Worm (Caenorhabditis elegans) whole organism, young adult: ENCODE results near the gene hpo-15.

ENCODE experiments used
- B0019.2 ChIP-seq: fragments of 200-800 bp; sonication (Bioruptor generic); conservative IDR thresholded peaks from 2 replicates; pipeline ENCODE4 v1.3.6; 2022; ENCODE audit warnings: missing genetic modification reagents, missing genetic modification characterization, missing compliant biosample characterization
- C17E4.6 ChIP-seq: fragments of 200-800 bp; sonication (Bioruptor generic); IDR thresholded peaks from 2 replicates; pipeline ENCODE4 v1.3.6; 2022; ENCODE audit warnings: missing genetic modification reagents, missing genetic modification characterization, missing compliant biosample characterization
- D2030.7 ChIP-seq: fragments of 200-800 bp; sonication (Bioruptor generic); IDR thresholded peaks from 2 replicates; pipeline ENCODE4 v1.3.6; 2022; ENCODE audit warnings: missing genetic modification reagents, missing genetic modification characterization, missing compliant biosample characterization
- F23B12.7 ChIP-seq: sonication (generic microtip); optimal IDR thresholded peaks from 2 replicates; lab custom pipeline; 2017; ENCODE audit warnings: missing genetic modification characterization, mild to moderate bottlenecking, missing compliant biosample characterization, antibody characterized with exemption, moderate library complexity; ENCODE audit not compliant: insufficient read depth
- F49E8.2 ChIP-seq: sonication (generic microtip); optimal IDR thresholded peaks from 3 replicates; lab custom pipeline; 2017; ENCODE audit warnings: missing genetic modification characterization, mild to moderate bottlenecking, missing compliant biosample characterization, antibody characterized with exemption, moderate library complexity; ENCODE audit not compliant: insufficient read depth
- F57A8.1 ChIP-seq: fragments of 200-800 bp; sonication (Bioruptor generic); optimal IDR thresholded peaks from 2 replicates; lab custom pipeline; 2018; ENCODE audit warnings: mild to moderate bottlenecking, missing genetic modification characterization, moderate library complexity, missing compliant biosample characterization
- K11D2.4 ChIP-seq: fragments of 200-800 bp; sonication (Bioruptor generic); IDR thresholded peaks from 2 replicates; pipeline ENCODE4 v1.3.6; 2022; ENCODE audit warnings: missing genetic modification reagents, missing genetic modification characterization, missing compliant biosample characterization
- Y95B8A.8 ChIP-seq: fragments of 200-800 bp; sonication (Bioruptor generic); IDR thresholded peaks from 2 replicates; pipeline ENCODE4 v1.3.6; 2022; ENCODE audit warnings: missing genetic modification reagents, missing genetic modification characterization, missing compliant biosample characterization
- atf-7 ChIP-seq: sonication (generic microtip); optimal IDR thresholded peaks from 2 replicates; lab custom pipeline; 2017; ENCODE audit warnings: mild to moderate bottlenecking, missing genetic modification characterization, missing compliant biosample characterization
- athp-1 ChIP-seq: sonication (generic microtip); optimal IDR thresholded peaks from 2 replicates; lab custom pipeline; 2017; ENCODE audit warnings: mild to moderate bottlenecking, missing genetic modification characterization, missing compliant biosample characterization
- attf-3 ChIP-seq: fragments of 200-800 bp; sonication (Bioruptor generic); conservative IDR thresholded peaks from 2 replicates; pipeline ENCODE4 v1.3.6; 2022; ENCODE audit warnings: missing genetic modification reagents, missing genetic modification characterization, missing compliant biosample characterization
- attf-5 ChIP-seq: fragments of 200-800 bp; sonication (Bioruptor generic); optimal IDR thresholded peaks from 2 replicates; lab custom pipeline; 2018; ENCODE audit warnings: mild to moderate bottlenecking, missing genetic modification characterization, missing compliant biosample characterization
- bed-1 ChIP-seq: fragments of 200-800 bp; sonication (Bioruptor generic); IDR thresholded peaks from 2 replicates; pipeline ENCODE4 v1.3.6; 2022; ENCODE audit warnings: missing genetic modification reagents, missing genetic modification characterization, missing compliant biosample characterization
- cebp-2 ChIP-seq: fragments of 200-800 bp; sonication (Bioruptor generic); IDR thresholded peaks from 2 replicates; pipeline ENCODE4 v1.3.6; 2022; ENCODE audit warnings: missing genetic modification characterization, missing compliant biosample characterization
- ceh-91 ChIP-seq: fragments of 200-800 bp; sonication (Bioruptor generic); IDR thresholded peaks from 2 replicates; pipeline ENCODE4 v1.3.6; 2022; ENCODE audit warnings: missing genetic modification reagents, missing genetic modification characterization, missing compliant biosample characterization
- chd-7 ChIP-seq: sonication (generic microtip); optimal IDR thresholded peaks from 2 replicates; lab custom pipeline; 2016; ENCODE audit warnings: mild to moderate bottlenecking, missing genetic modification characterization, moderate library complexity, missing compliant biosample characterization
- die-1 ChIP-seq: sonication (generic microtip); optimal IDR thresholded peaks from 2 replicates; lab custom pipeline; 2016; ENCODE audit warnings: missing genotype, mild to moderate bottlenecking, missing genetic modification characterization, missing compliant biosample characterization
- dox-1 ChIP-seq: fragments of 200-800 bp; sonication (Bioruptor generic); IDR thresholded peaks from 2 replicates; pipeline ENCODE4 v1.3.6; 2022; ENCODE audit warnings: missing genetic modification reagents, missing genetic modification characterization, missing compliant biosample characterization
- efl-1 ChIP-seq: fragments of 150-350 bp; optimal IDR thresholded peaks from 2 replicates; lab custom pipeline; 2014; ENCODE audit warnings: missing biosample characterization, missing genetic modification reagents, missing genetic modification characterization
- egrh-3 ChIP-seq: fragments of 200-800 bp; sonication (Bioruptor generic); IDR thresholded peaks from 2 replicates; pipeline ENCODE4 v1.3.6; 2022; ENCODE audit warnings: missing genetic modification reagents, missing genetic modification characterization, missing compliant biosample characterization
- ekl-4 ChIP-seq: fragments of 200-800 bp; sonication (Bioruptor generic); IDR thresholded peaks from 2 replicates; pipeline ENCODE4 v1.3.6; 2022; ENCODE audit warnings: missing genetic modification reagents, missing genetic modification characterization, missing compliant biosample characterization
- ets-4 ChIP-seq: fragments of 200-800 bp; sonication (Bioruptor generic); optimal IDR thresholded peaks from 2 replicates; lab custom pipeline; 2018; ENCODE audit warnings: mild to moderate bottlenecking, missing genetic modification characterization, missing compliant biosample characterization
- fkh-3 ChIP-seq: sonication (generic microtip); optimal IDR thresholded peaks from 2 replicates; lab custom pipeline; 2016; ENCODE audit warnings: mild to moderate bottlenecking, missing genetic modification characterization, missing compliant biosample characterization
- lin-35 ChIP-seq, 3 experiments: fragments of 150-350 bp in 2 of 3; sonication (generic microtip) in 1 of 3; optimal IDR thresholded peaks; 2 replicates each; lab custom pipeline; 2014 to 2018; ENCODE audit warnings: missing biosample characterization in 3 of 3, missing genetic modification characterization in 3 of 3, missing genetic modification reagents in 3 of 3
- lin-54 ChIP-seq: fragments of 200-800 bp; sonication (Bioruptor generic); optimal IDR thresholded peaks from 2 replicates; lab custom pipeline; 2018; ENCODE audit warnings: mild to moderate bottlenecking, missing genetic modification characterization, missing compliant biosample characterization
- lir-1 ChIP-seq: fragments of 200-800 bp; sonication (Bioruptor generic); conservative IDR thresholded peaks from 2 replicates; pipeline ENCODE4 v1.3.6; 2022; ENCODE audit warnings: missing genetic modification reagents, missing genetic modification characterization, missing compliant biosample characterization
- lsl-1 ChIP-seq: fragments of 200-800 bp; sonication (Bioruptor generic); optimal IDR thresholded peaks from 2 replicates; lab custom pipeline; 2018; ENCODE audit warnings: mild to moderate bottlenecking, missing genetic modification characterization, moderate library complexity, missing compliant biosample characterization
- lsy-27 ChIP-seq: sonication (generic microtip); optimal IDR thresholded peaks from 2 replicates; lab custom pipeline; 2017; ENCODE audit warnings: missing genetic modification characterization, mild to moderate bottlenecking, missing compliant biosample characterization, antibody characterized with exemption, missing genotype, borderline replicate concordance; ENCODE audit not compliant: insufficient read depth
- madf-6 ChIP-seq: fragments of 200-800 bp; sonication (Bioruptor generic); IDR thresholded peaks from 2 replicates; pipeline ENCODE4 v1.3.6; 2022; ENCODE audit warnings: missing genetic modification reagents, missing genetic modification characterization, missing compliant biosample characterization
- nfya-1 ChIP-seq: sonication (generic microtip); optimal IDR thresholded peaks from 2 replicates; lab custom pipeline; 2017; ENCODE audit warnings: antibody characterized with exemption, missing compliant biosample characterization, missing genetic modification characterization, borderline replicate concordance; ENCODE audit not compliant: insufficient read depth
- nhr-27 ChIP-seq: fragments of 200-800 bp; sonication (Bioruptor generic); optimal IDR thresholded peaks from 2 replicates; lab custom pipeline; 2018; ENCODE audit warnings: mild to moderate bottlenecking, missing genetic modification characterization, moderate library complexity, missing compliant biosample characterization
- pbrm-1 ChIP-seq: fragments of 200-800 bp; sonication (Bioruptor generic); IDR thresholded peaks from 2 replicates; pipeline ENCODE4 v1.3.6; 2022; ENCODE audit warnings: missing genetic modification reagents, missing genetic modification characterization, missing compliant biosample characterization
- repo-1 ChIP-seq: sonication (generic microtip); optimal IDR thresholded peaks from 2 replicates; lab custom pipeline; 2017; ENCODE audit warnings: mild to moderate bottlenecking, missing genetic modification characterization, missing compliant biosample characterization
- rpc-1 ChIP-seq, 2 experiments: fragments of 150-350 bp in 1 of 2; sonication (generic microtip) in 1 of 2; optimal IDR thresholded peaks; 2 replicates each; lab custom pipeline; 2014 to 2018; ENCODE audit warnings: missing biosample characterization in 1 of 2, missing genetic modification characterization in 1 of 2, missing genetic modification reagents in 1 of 2, missing genotype in 1 of 2
- sdz-38 ChIP-seq: sonication (generic microtip); optimal IDR thresholded peaks from 2 replicates; lab custom pipeline; 2016; ENCODE audit warnings: missing genotype, missing genetic modification characterization, missing compliant biosample characterization
- sea-2 ChIP-seq: fragments of 200-800 bp; sonication (Bioruptor generic); IDR thresholded peaks from 2 replicates; pipeline ENCODE4 v1.3.6; 2022; ENCODE audit warnings: missing genetic modification characterization, missing compliant biosample characterization
- snpc-1.1 ChIP-seq: sonication (generic microtip); optimal IDR thresholded peaks from 2 replicates; lab custom pipeline; 2017; ENCODE audit warnings: missing genetic modification characterization, mild to moderate bottlenecking, missing compliant biosample characterization, antibody characterized with exemption, moderate library complexity, missing genotype, missing genetic modification reagents; ENCODE audit not compliant: insufficient read depth
- snpc-1.3 ChIP-seq: sonication (generic microtip); optimal IDR thresholded peaks from 2 replicates; lab custom pipeline; 2017; ENCODE audit warnings: missing genetic modification characterization, mild to moderate bottlenecking, missing compliant biosample characterization, antibody characterized with exemption, moderate library complexity, missing genotype, missing genetic modification reagents; ENCODE audit not compliant: insufficient read depth
- snpc-4 ChIP-seq, 5 experiments: fragments of 150-350 bp in 1 of 5; sonication (generic microtip) in 4 of 5; optimal IDR thresholded peaks; 2 replicates each; lab custom pipeline; 2014 to 2018; ENCODE audit warnings: missing genetic modification characterization in 5 of 5, missing biosample characterization in 3 of 5, antibody characterized with exemption in 2 of 5, mild to moderate bottlenecking in 2 of 5, missing compliant biosample characterization in 2 of 5, missing genotype in 2 of 5, moderate library complexity in 2 of 5, missing genetic modification reagents in 1 of 5
- somi-1 ChIP-seq: fragments of 200-800 bp; sonication (Bioruptor generic); optimal IDR thresholded peaks from 2 replicates; lab custom pipeline; 2018; ENCODE audit warnings: mild to moderate bottlenecking, missing genetic modification characterization, missing compliant biosample characterization
- tbp1 ChIP-seq: fragments of 200-800 bp; sonication (Bioruptor generic); optimal IDR thresholded peaks from 2 replicates; lab custom pipeline; 2018; ENCODE audit warnings: mild to moderate bottlenecking, missing genetic modification characterization, missing compliant biosample characterization
- tlf-1 ChIP-seq: fragments of 200-800 bp; sonication (Bioruptor generic); optimal IDR thresholded peaks from 2 replicates; lab custom pipeline; 2018; ENCODE audit warnings: mild to moderate bottlenecking, missing genetic modification characterization, missing compliant biosample characterization
- unc-130 ChIP-seq: sonication (generic microtip); optimal IDR thresholded peaks from 2 replicates; lab custom pipeline; 2016; ENCODE audit warnings: missing genetic modification reagents, missing genetic modification characterization, missing compliant biosample characterization
- unc-62 ChIP-seq: fragments of 150-350 bp; optimal IDR thresholded peaks from 2 replicates; lab custom pipeline; 2014; ENCODE audit warnings: missing biosample characterization, missing genetic modification reagents, missing genetic modification characterization
- ztf-26 ChIP-seq: sonication (generic microtip); optimal IDR thresholded peaks from 2 replicates; lab custom pipeline; 2017; ENCODE audit warnings: missing genetic modification characterization, missing compliant biosample characterization
- ztf-28 ChIP-seq: fragments of 200-800 bp; sonication (Bioruptor generic); IDR thresholded peaks from 2 replicates; pipeline ENCODE4 v1.3.6; 2022; ENCODE audit warnings: missing genetic modification reagents, missing genetic modification characterization, missing compliant biosample characterization

The hpo-15 gene

ce11 chrV:5536240-5536811 lies 22.7 kb upstream of the hpo-15 start, which contains the start of the genes cox-16 and syp-2:
Gene cox-16 (minus strand): TSS chrV:5536243.
Gene syp-2 (plus strand): TSS chrV:5536487.
- TF ChIP-seq F57A8.1 (GFP tag; lab: Kevin White, UChicago) = no peak
- no peak for TF ChIP-seq snpc-1.1
- no peak for TF ChIP-seq Y95B8A.8 (GFP tag; lab: Robert Waterston, UW)
- TF ChIP-seq F49E8.2 (tag; lab: Kevin White, UChicago) = peak; percentile 67
- TF ChIP-seq unc-130 (GFP tag; lab: Kevin White, UChicago) = no peak
- no peak for TF ChIP-seq K11D2.4
- TF ChIP-seq atf-7 (tag; lab: Kevin White, UChicago) = no peak
- no peak for TF ChIP-seq snpc-4 (GFP tag; optimal IDR thresholded peaks at IDR 0.05; lab: Kevin White, UChicago)
- TF ChIP-seq snpc-4 (tag; optimal IDR thresholded peaks at IDR 0.05; lab: Kevin White, UChicago) = peak in 1 of 4 experiments; percentile 32
- TF ChIP-seq ekl-4 (GFP tag; lab: Robert Waterston, UW) = no peak
- TF ChIP-seq cebp-2 (GFP tag; lab: Robert Waterston, UW) = no peak
- TF ChIP-seq unc-62 (GFP tag; lab: Kevin White, UChicago) = no peak
- TF ChIP-seq rpc-1 (optimal IDR thresholded peaks at IDR 0.05; lab: Kevin White, UChicago) = no peak
- TF ChIP-seq rpc-1 (tag; optimal IDR thresholded peaks at IDR 0.05; lab: Kevin White, UChicago) = no peak
- no peak for TF ChIP-seq egrh-3 (GFP tag; lab: Robert Waterston, UW)
- TF ChIP-seq fkh-3 = no peak
- TF ChIP-seq nfya-1 (tag; lab: Kevin White, UChicago) = no peak
- peak; percentile 31 for TF ChIP-seq snpc-1.3 (tag; lab: Kevin White, UChicago)
- TF ChIP-seq athp-1 (tag; lab: Kevin White, UChicago) = no peak
- no peak for TF ChIP-seq nhr-27 (tag; lab: Kevin White, UChicago)
- TF ChIP-seq somi-1 = no peak
- TF ChIP-seq lsl-1 (GFP tag; lab: Kevin White, UChicago) = peak; percentile 98
- TF ChIP-seq bed-1 (GFP tag; lab: Robert Waterston, UW) = no peak
- TF ChIP-seq tlf-1 (GFP tag; lab: Kevin White, UChicago) = no peak
- no peak for TF ChIP-seq ets-4 (GFP tag; lab: Kevin White, UChicago)
- TF ChIP-seq F23B12.7 (tag; lab: Kevin White, UChicago) = peak; percentile 48
- TF ChIP-seq lir-1 (GFP tag; lab: Robert Waterston, UW) = no peak
- peak; percentile 93 for TF ChIP-seq attf-3 (GFP tag; lab: Robert Waterston, UW)
- TF ChIP-seq tbp1 (GFP tag; lab: Kevin White, UChicago) = peak; percentile 16
- TF ChIP-seq sea-2 = no peak
- no peak for TF ChIP-seq ztf-28 (GFP tag; lab: Robert Waterston, UW)
- peak; percentile 19 for TF ChIP-seq efl-1
- TF ChIP-seq chd-7 (tag; lab: Kevin White, UChicago) = no peak
- TF ChIP-seq B0019.2 = no peak
- no peak for TF ChIP-seq lsy-27
- TF ChIP-seq sdz-38 (tag; lab: Kevin White, UChicago) = no peak
- peak; percentile 82 for TF ChIP-seq ceh-91 (GFP tag; lab: Robert Waterston, UW)
- peak; percentile 78 for TF ChIP-seq D2030.7 (GFP tag; lab: Robert Waterston, UW)
- no peak for TF ChIP-seq die-1 (tag; lab: Kevin White, UChicago)
- peak; percentile 48; the same call in 1 of the 2 replicates for TF ChIP-seq dox-1
- TF ChIP-seq repo-1 (tag; lab: Kevin White, UChicago) = no peak
- TF ChIP-seq pbrm-1 = peak; percentile 32; the same call in 1 of the 2 replicates
- TF ChIP-seq lin-35 (GFP tag; optimal IDR thresholded peaks at IDR 0.05; lab: Kevin White, UChicago) = no peak
- no peak for TF ChIP-seq ztf-26 (tag; lab: Kevin White, UChicago)
- peak; percentile 95 for TF ChIP-seq madf-6
- TF ChIP-seq lin-54 = peak; percentile 58
- TF ChIP-seq attf-5 (GFP tag; lab: Kevin White, UChicago) = no peak
- TF ChIP-seq C17E4.6 (GFP tag; lab: Robert Waterston, UW) = no peak
